Fruit fly (Drosophila melanogaster) whole organism, embryonic: Measurements from ENCODE around the gene hll.

Experiments
- CG10147 ChIP-seq: fragments of 200-800 bp; sonication (Bioruptor generic); optimal IDR thresholded peaks from 2 replicates; lab custom pipeline; 2019; ENCODE audit warnings: missing biosample characterization, mild to moderate bottlenecking, missing genetic modification characterization, moderate library complexity
- CG10209 ChIP-seq: fragments of 200-800 bp; sonication (Bioruptor generic); optimal IDR thresholded peaks from 3 replicates; lab custom pipeline; 2017; ENCODE audit warnings: missing biosample characterization, mild to moderate bottlenecking, missing genetic modification characterization, missing genetic modification reagents
- CG10462 ChIP-seq: fragments of 200-800 bp; sonication (Bioruptor generic); optimal IDR thresholded peaks from 2 replicates; lab custom pipeline; 2016; ENCODE audit warnings: missing biosample characterization, missing genetic modification characterization
- CG12236 ChIP-seq: fragments of 200-800 bp; sonication (Bioruptor generic); optimal IDR thresholded peaks from 2 replicates; lab custom pipeline; 2016; ENCODE audit warnings: missing biosample characterization, missing genetic modification characterization
- CG12744 ChIP-seq: fragments of 200-800 bp; sonication (Bioruptor generic); optimal IDR thresholded peaks from 2 replicates; lab custom pipeline; 2016; ENCODE audit warnings: missing biosample characterization, missing genetic modification characterization
- CG15011 ChIP-seq: fragments of 200-800 bp; sonication (Bioruptor generic); optimal IDR thresholded peaks from 3 replicates; lab custom pipeline; 2018; ENCODE audit warnings: missing biosample characterization, mild to moderate bottlenecking, missing genetic modification characterization
- CG15514 ChIP-seq: fragments of 200-800 bp; sonication (Bioruptor generic); optimal IDR thresholded peaks from 3 replicates; lab custom pipeline; 2017; ENCODE audit warnings: missing biosample characterization, missing genetic modification characterization, mild to moderate bottlenecking, moderate library complexity, missing genetic modification reagents
- CG17186 ChIP-seq: fragments of 200-800 bp; sonication (Bioruptor generic); optimal IDR thresholded peaks from 3 replicates; lab custom pipeline; 2017; ENCODE audit warnings: missing biosample characterization, missing genetic modification reagents, missing genetic modification characterization
- CG17359 ChIP-seq: fragments of 200-800 bp; sonication (Bioruptor generic); optimal IDR thresholded peaks from 3 replicates; lab custom pipeline; 2018; ENCODE audit warnings: missing biosample characterization, mild to moderate bottlenecking, missing genetic modification characterization, moderate library complexity
- CG17361 ChIP-seq: fragments of 200-800 bp; sonication (Bioruptor generic); IDR thresholded peaks from 3 replicates; pipeline ENCODE4 v1.3.6; 2022; ENCODE audit warnings: missing biosample characterization, missing genetic modification characterization
- CG31365 ChIP-seq: fragments of 200-800 bp; sonication (Bioruptor generic); optimal IDR thresholded peaks from 2 replicates; lab custom pipeline; 2018; ENCODE audit warnings: missing biosample characterization, mild to moderate bottlenecking, missing genetic modification characterization
- CG31441 ChIP-seq: fragments of 200-800 bp; sonication (Bioruptor generic); IDR thresholded peaks from 2 replicates; pipeline ENCODE4 v1.3.6; 2022; ENCODE audit warnings: missing biosample characterization, missing genetic modification characterization
- CG33213 ChIP-seq: fragments of 200-800 bp; sonication (Bioruptor generic); optimal IDR thresholded peaks from 3 replicates; lab custom pipeline; 2016; ENCODE audit warnings: missing biosample characterization, missing genetic modification characterization
- CG3838 ChIP-seq: fragments of 200-800 bp; sonication (Bioruptor generic); optimal IDR thresholded peaks from 3 replicates; lab custom pipeline; 2016; ENCODE audit warnings: missing biosample characterization, missing genetic modification characterization
- CG7271 ChIP-seq: fragments of 200-800 bp; sonication (Bioruptor generic); optimal IDR thresholded peaks from 2 replicates; lab custom pipeline; 2018; ENCODE audit warnings: missing biosample characterization, mild to moderate bottlenecking, missing genetic modification characterization, moderate library complexity
- CG7928 ChIP-seq: fragments of 200-800 bp; sonication (Bioruptor generic); optimal IDR thresholded peaks from 2 replicates; lab custom pipeline; 2017; ENCODE audit warnings: missing biosample characterization, mild to moderate bottlenecking, missing genetic modification characterization
- CG8281 ChIP-seq: fragments of 200-800 bp; sonication (Bioruptor generic); optimal IDR thresholded peaks from 2 replicates; lab custom pipeline; 2018; ENCODE audit warnings: missing biosample characterization, mild to moderate bottlenecking, missing genetic modification characterization, moderate library complexity
- CG8359 ChIP-seq: fragments of 200-800 bp; sonication (Bioruptor generic); optimal IDR thresholded peaks from 2 replicates; lab custom pipeline; 2017; ENCODE audit warnings: missing biosample characterization, mild to moderate bottlenecking, missing genetic modification characterization, borderline replicate concordance
- CG9215 ChIP-seq: fragments of 200-800 bp; sonication (Bioruptor generic); IDR thresholded peaks from 2 replicates; pipeline ENCODE4 v1.3.6; 2022; ENCODE audit warnings: missing biosample characterization, missing genetic modification characterization
- CG9817 ChIP-seq: fragments of 200-800 bp; sonication (Bioruptor generic); optimal IDR thresholded peaks from 2 replicates; lab custom pipeline; 2018; ENCODE audit warnings: missing biosample characterization, mild to moderate bottlenecking, missing genetic modification characterization, moderate library complexity
- D19A ChIP-seq: fragments of 200-800 bp; optimal IDR thresholded peaks from 3 replicates; lab custom pipeline; 2019; ENCODE audit warnings: missing biosample characterization, mild to moderate bottlenecking, missing genetic modification characterization, moderate library complexity
- Doc2 ChIP-seq: fragments of 200-800 bp; sonication (Bioruptor generic); IDR thresholded peaks from 2 replicates; pipeline ENCODE4 v1.3.6; 2022; ENCODE audit warnings: missing biosample characterization, missing genetic modification characterization
- Dref ChIP-seq: fragments of 200-800 bp; sonication (Bioruptor generic); IDR thresholded peaks from 2 replicates; pipeline ENCODE4 v1.3.6; 2022; ENCODE audit warnings: missing biosample characterization, missing genetic modification characterization
- HmgZ ChIP-seq: fragments of 200-800 bp; sonication (Bioruptor generic); optimal IDR thresholded peaks from 2 replicates; lab custom pipeline; 2018; ENCODE audit warnings: missing biosample characterization, mild to moderate bottlenecking, missing genetic modification characterization
- Hr51 ChIP-seq, 2 experiments: fragments of 200-800 bp; sonication (Bioruptor generic); optimal IDR thresholded peaks; 2 replicates in 1 of 2; 3 replicates in 1 of 2; lab custom pipeline; 2016 to 2018; ENCODE audit warnings: missing biosample characterization in 2 of 2, missing genetic modification characterization in 2 of 2, mild to moderate bottlenecking in 1 of 2, moderate library complexity in 1 of 2
- Lhr ChIP-seq: fragments of 200-800 bp; sonication (Bioruptor generic); optimal IDR thresholded peaks from 3 replicates; lab custom pipeline; 2017; ENCODE audit warnings: mild to moderate bottlenecking, missing biosample characterization, missing genetic modification reagents, missing genetic modification characterization
- Myb ChIP-seq: fragments of 200-800 bp; sonication (Bioruptor generic); optimal IDR thresholded peaks from 2 replicates; lab custom pipeline; 2016; ENCODE audit warnings: missing biosample characterization, missing genetic modification characterization
- Poxn ChIP-seq: fragments of 200-800 bp; sonication (Bioruptor generic); IDR thresholded peaks from 2 replicates; pipeline ENCODE4 v1.3.6; 2022; ENCODE audit warnings: missing biosample characterization, missing genetic modification characterization
- Rfx ChIP-seq: fragments of 200-800 bp; sonication (Bioruptor generic); IDR thresholded peaks from 2 replicates; pipeline ENCODE4 v1.3.6; 2022; ENCODE audit warnings: missing biosample characterization, missing genetic modification characterization
- Tbp ChIP-seq: fragments of >200 bp; optimal IDR thresholded peaks from 2 replicates; lab custom pipeline; 2018; ENCODE audit warnings: missing biosample characterization, missing genetic modification characterization
- abd-A ChIP-seq: fragments of 200-800 bp; sonication (Bioruptor generic); optimal IDR thresholded peaks from 3 replicates; lab custom pipeline; 2019; ENCODE audit warnings: missing biosample characterization, mild to moderate bottlenecking, missing genetic modification characterization, moderate library complexity
- ap ChIP-seq: fragments of 200-800 bp; sonication (Bioruptor generic); IDR thresholded peaks from 2 replicates; pipeline ENCODE4 v1.3.6; 2022; ENCODE audit warnings: missing biosample characterization, missing genetic modification characterization
- ato ChIP-seq: fragments of 200-800 bp; sonication (Bioruptor generic); IDR thresholded peaks from 2 replicates; pipeline ENCODE4 v1.3.6; 2022; ENCODE audit warnings: missing biosample characterization, missing genetic modification characterization; ENCODE audit not compliant: partially characterized antibody
- crc ChIP-seq: fragments of 200-800 bp; sonication (Bioruptor generic); optimal IDR thresholded peaks from 2 replicates; lab custom pipeline; 2016; ENCODE audit warnings: missing biosample characterization, missing genetic modification characterization
- croc ChIP-seq: fragments of 200-800 bp; sonication (Bioruptor generic); conservative IDR thresholded peaks from 3 replicates; pipeline ENCODE4 v1.3.6; 2022; ENCODE audit warnings: missing biosample characterization, missing genetic modification characterization
- dmrt11E ChIP-seq: fragments of 200-800 bp; sonication (Bioruptor generic); optimal IDR thresholded peaks from 3 replicates; lab custom pipeline; 2018; ENCODE audit warnings: missing biosample characterization, mild to moderate bottlenecking, missing genetic modification characterization, moderate library complexity
- gem ChIP-seq: fragments of 200-800 bp; sonication (Bioruptor generic); optimal IDR thresholded peaks from 2 replicates; lab custom pipeline; 2019; ENCODE audit warnings: missing biosample characterization, mild to moderate bottlenecking, missing genetic modification characterization, moderate library complexity
- gsb ChIP-seq: fragments of 200-800 bp; sonication (Bioruptor generic); IDR thresholded peaks from 2 replicates; pipeline ENCODE4 v1.3.6; 2022; ENCODE audit warnings: missing biosample characterization, missing genetic modification characterization
- ham ChIP-seq: fragments of 200-800 bp; sonication (Bioruptor generic); IDR thresholded peaks from 2 replicates; pipeline ENCODE4 v1.3.6; 2022; ENCODE audit warnings: missing biosample characterization, missing genetic modification characterization
- kay ChIP-seq: fragments of 200-800 bp; sonication (Bioruptor generic); optimal IDR thresholded peaks from 2 replicates; lab custom pipeline; 2016; ENCODE audit warnings: missing biosample characterization, missing genetic modification characterization
- lab ChIP-seq: fragments of 200-800 bp; sonication (Bioruptor generic); optimal IDR thresholded peaks from 3 replicates; lab custom pipeline; 2017; ENCODE audit warnings: missing biosample characterization, missing genetic modification characterization, mild to moderate bottlenecking, moderate library complexity, missing genetic modification reagents
- lov ChIP-seq, 2 experiments: fragments of 200-800 bp in 1 of 2; fragments of >200 bp in 1 of 2; sonication (Bioruptor generic) in 1 of 2; IDR thresholded peaks in 1 of 2; optimal IDR thresholded peaks in 1 of 2; 2 replicates in 1 of 2; 3 replicates in 1 of 2; pipeline versions ENCODE4 v1.3.6 to Lab custom; 2017 to 2022; ENCODE audit warnings: missing biosample characterization in 1 of 2, missing genetic modification characterization in 1 of 2
- pita ChIP-seq: fragments of 200-800 bp; sonication (Bioruptor generic); optimal IDR thresholded peaks from 2 replicates; lab custom pipeline; 2017; ENCODE audit warnings: missing biosample characterization, mild to moderate bottlenecking, missing genetic modification characterization
- pros ChIP-seq: fragments of 200-800 bp; sonication (Bioruptor generic); optimal IDR thresholded peaks from 3 replicates; lab custom pipeline; 2019; ENCODE audit warnings: missing biosample characterization, mild to moderate bottlenecking, missing genetic modification characterization, moderate library complexity
- pum ChIP-seq: fragments of 200-800 bp; sonication (Bioruptor generic); optimal IDR thresholded peaks from 2 replicates; lab custom pipeline; 2016; ENCODE audit warnings: missing biosample characterization, missing genetic modification characterization
- sens ChIP-seq: fragments of 200-800 bp; sonication (Bioruptor generic); peaks from one replicate; lab custom pipeline; 2016; ENCODE audit warnings: missing biosample characterization, missing genetic modification characterization
- sr ChIP-seq: fragments of 200-800 bp; sonication (Bioruptor generic); IDR thresholded peaks from 3 replicates; pipeline ENCODE4 v1.3.6; 2022; ENCODE audit warnings: missing biosample characterization, missing genetic modification characterization
- tna ChIP-seq: fragments of 200-800 bp; sonication (Bioruptor generic); IDR thresholded peaks from 2 replicates; pipeline ENCODE4 v1.3.6; 2022; ENCODE audit warnings: missing biosample characterization, missing genetic modification characterization; ENCODE audit not compliant: partially characterized antibody
- unpg ChIP-seq: fragments of 200-800 bp; sonication (Bioruptor generic); optimal IDR thresholded peaks from 3 replicates; lab custom pipeline; 2018; ENCODE audit warnings: missing biosample characterization, mild to moderate bottlenecking, missing genetic modification characterization, moderate library complexity
- vfl ChIP-seq: fragments of 200-800 bp; sonication (Bioruptor generic); optimal IDR thresholded peaks from 2 replicates; lab custom pipeline; 2016; ENCODE audit warnings: missing biosample characterization, missing genetic modification characterization

Gene hll

DNA sequence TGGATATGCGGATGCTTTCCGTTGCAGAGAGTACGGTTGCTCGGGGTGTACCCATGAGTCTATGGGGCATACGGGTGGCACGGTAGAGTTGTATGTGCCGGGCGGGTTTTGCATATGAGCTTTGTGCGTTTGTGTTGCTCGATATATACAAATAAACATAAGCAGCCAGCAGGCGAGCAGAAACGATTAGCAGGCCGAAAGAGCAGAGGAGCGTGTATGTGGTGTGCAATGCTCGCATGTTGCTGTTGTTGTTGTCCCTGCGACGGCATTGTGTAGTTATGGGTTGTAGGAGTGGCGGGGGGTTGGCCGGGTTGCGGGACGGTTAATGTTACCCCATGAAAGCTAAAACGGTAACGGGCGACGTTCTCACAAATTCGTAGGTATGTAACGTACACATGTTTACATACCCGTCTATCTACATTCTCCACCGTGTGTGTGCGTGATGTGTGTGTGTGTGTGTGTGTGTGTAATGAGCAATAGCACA, 5.1 kb upstream of the hll start (continued):
- TF ChIP-seq CG10209 (no peak), Doc2 (GFP tag; lab: Robert Waterston, UW) (no peak), gsb (GFP tag; lab: Robert Waterston, UW) (no peak), dmrt11E (tag; lab: Kevin White, UChicago) (no peak), CG12744 (no peak), CG31365 (tag; lab: Kevin White, UChicago) (peak; percentile 17), pros (GFP tag; lab: Kevin White, UChicago) (peak; percentile 70), CG15011 (GFP tag; lab: Kevin White, UChicago) (no peak), CG17361 (no peak), CG8281 (tag; lab: Kevin White, UChicago) (no peak), tna (GFP tag; lab: Robert Waterston, UW) (peak; percentile 68), CG10147 (GFP tag; lab: Kevin White, UChicago) (no peak), crc (no peak), lab (GFP tag; lab: Kevin White, UChicago) (no peak), CG12236 (GFP tag; lab: Kevin White, UChicago) (no peak), CG31441 (GFP tag; lab: Robert Waterston, UW) (no peak), Dref (GFP tag; lab: Robert Waterston, UW) (no peak), sr (GFP tag; lab: Robert Waterston, UW) (no peak; the same call in 2 of the 3 replicates), CG17186 (no peak), HmgZ (peak; percentile 30), croc (no peak), Lhr (no peak), CG17359 (tag; lab: Kevin White, UChicago) (no peak), CG9817 (no peak), CG9215 (GFP tag; lab: Robert Waterston, UW) (no peak), abd-A (peak; percentile 99), ap (GFP tag; lab: Robert Waterston, UW) (no peak), ham (GFP tag; lab: Robert Waterston, UW) (no peak), D19A (tag; lab: Kevin White, UChicago) (no peak), CG7271 (tag; lab: Kevin White, UChicago) (no peak), CG33213 (GFP tag; lab: Kevin White, UChicago) (no peak), lov (optimal IDR thresholded peaks at IDR 0.05; lab: Kevin White, UChicago) (no peak), lov (GFP tag; IDR thresholded peaks at IDR 0.05; lab: Robert Waterston, UW) (no peak), CG15514 (GFP tag; lab: Kevin White, UChicago) (no peak), CG7928 (GFP tag; lab: Kevin White, UChicago) (no peak), pita (no peak), Hr51 (GFP tag; optimal IDR thresholded peaks at IDR 0.05; lab: Kevin White, UChicago) (no peak), unpg (GFP tag; lab: Kevin White, UChicago) (no peak), Poxn (GFP tag; lab: Robert Waterston, UW) (no peak), sens (GFP tag; lab: Kevin White, UChicago) (peak; percentile 52), CG10462 (GFP tag; lab: Kevin White, UChicago) (no peak), Myb (no peak), Rfx (GFP tag; lab: Robert Waterston, UW) (no peak), vfl (GFP tag; lab: Kevin White, UChicago) (no peak), CG8359 (GFP tag; lab: Kevin White, UChicago) (no peak), kay (no peak), gem (tag; lab: Kevin White, UChicago) (no peak), pum (GFP tag; lab: Kevin White, UChicago) (no peak), Tbp (GFP tag; lab: Kevin White, UChicago) (no peak), CG3838 (GFP tag; lab: Kevin White, UChicago) (no peak), ato (GFP tag; lab: Robert Waterston, UW) (peak; percentile 50; the same call in 1 of the 2 replicates)
